Fruit fly (Drosophila melanogaster) whole organism, embryonic: ENCODE results near the gene Gr64b.

ENCODE experiments used
- Adf1 ChIP-seq: fragments of 200-800 bp; sonication (Bioruptor generic); IDR thresholded peaks from 2 replicates; pipeline ENCODE4 v1.3.6; 2022; ENCODE audit warnings: missing biosample characterization, missing genetic modification characterization
- BtbVII ChIP-seq: fragments of 200-800 bp; sonication (Bioruptor generic); optimal IDR thresholded peaks from 3 replicates; lab custom pipeline; 2017; ENCODE audit warnings: missing biosample characterization, mild to moderate bottlenecking, missing genetic modification characterization
- CG10959 ChIP-seq: fragments of 200-800 bp; sonication (Bioruptor generic); IDR thresholded peaks from 2 replicates; pipeline ENCODE4 v1.3.6; 2022; ENCODE audit warnings: missing biosample characterization, missing genetic modification characterization
- CG11085 ChIP-seq: fragments of 200-800 bp; sonication (Bioruptor generic); IDR thresholded peaks from 2 replicates; pipeline ENCODE4 v1.3.6; 2022; ENCODE audit warnings: missing biosample characterization, missing genetic modification characterization
- CG13296 ChIP-seq: fragments of 200-800 bp; sonication (Bioruptor generic); optimal IDR thresholded peaks from 3 replicates; lab custom pipeline; 2018; ENCODE audit warnings: missing biosample characterization, mild to moderate bottlenecking, missing genetic modification characterization
- CG1647 ChIP-seq: fragments of 200-800 bp; sonication (Bioruptor generic); optimal IDR thresholded peaks from 3 replicates; lab custom pipeline; 2016; ENCODE audit warnings: missing biosample characterization, missing genetic modification characterization
- CG17328 ChIP-seq: fragments of 200-800 bp; sonication (Bioruptor generic); IDR thresholded peaks from 2 replicates; pipeline ENCODE4 v1.3.6; 2022; ENCODE audit warnings: missing biosample characterization, missing genetic modification characterization
- CG17802 ChIP-seq: fragments of 200-800 bp; sonication (Bioruptor generic); optimal IDR thresholded peaks from 2 replicates; lab custom pipeline; 2018; ENCODE audit warnings: missing biosample characterization, mild to moderate bottlenecking, missing genetic modification characterization, moderate library complexity
- CG18599 ChIP-seq: fragments of 200-800 bp; sonication (Bioruptor generic); optimal IDR thresholded peaks from 3 replicates; lab custom pipeline; 2017; ENCODE audit warnings: missing biosample characterization, missing genetic modification characterization, mild to moderate bottlenecking, moderate library complexity, missing genetic modification reagents
- CG18619 ChIP-seq: fragments of 200-800 bp; sonication (Bioruptor generic); optimal IDR thresholded peaks from 3 replicates; lab custom pipeline; 2017; ENCODE audit warnings: missing biosample characterization, mild to moderate bottlenecking, missing genetic modification characterization
- CG31365 ChIP-seq: fragments of 200-800 bp; sonication (Bioruptor generic); optimal IDR thresholded peaks from 2 replicates; lab custom pipeline; 2018; ENCODE audit warnings: missing biosample characterization, mild to moderate bottlenecking, missing genetic modification characterization
- CG32532 ChIP-seq: fragments of 200-800 bp; sonication (Bioruptor generic); IDR thresholded peaks from 2 replicates; pipeline ENCODE4 v1.3.6; 2022; ENCODE audit warnings: missing biosample characterization, missing genetic modification characterization
- CG32772 ChIP-seq: fragments of 200-800 bp; sonication (Bioruptor generic); IDR thresholded peaks from 2 replicates; pipeline ENCODE4 v1.3.6; 2022; ENCODE audit warnings: missing biosample characterization, missing genetic modification characterization
- CG33213 ChIP-seq: fragments of 200-800 bp; sonication (Bioruptor generic); optimal IDR thresholded peaks from 3 replicates; lab custom pipeline; 2016; ENCODE audit warnings: missing biosample characterization, missing genetic modification characterization
- CG3838 ChIP-seq: fragments of 200-800 bp; sonication (Bioruptor generic); optimal IDR thresholded peaks from 3 replicates; lab custom pipeline; 2016; ENCODE audit warnings: missing biosample characterization, missing genetic modification characterization
- CG4424 ChIP-seq: fragments of 200-800 bp; sonication (Bioruptor generic); optimal IDR thresholded peaks from 3 replicates; lab custom pipeline; 2016; ENCODE audit warnings: missing biosample characterization, missing genetic modification characterization
- CG6175 ChIP-seq: fragments of 200-800 bp; sonication (Bioruptor generic); IDR thresholded peaks from 3 replicates; pipeline ENCODE4 v1.3.6; 2022; ENCODE audit warnings: missing biosample characterization, missing genetic modification characterization
- CTCF ChIP-seq: fragments of 200-800 bp; sonication (Bioruptor generic); optimal IDR thresholded peaks from 2 replicates; lab custom pipeline; 2017; ENCODE audit warnings: missing biosample characterization, mild to moderate bottlenecking, missing genetic modification characterization, moderate library complexity
- Dip3 ChIP-seq: fragments of 200-800 bp; sonication (Bioruptor generic); optimal IDR thresholded peaks from 3 replicates; lab custom pipeline; 2016; ENCODE audit warnings: missing biosample characterization, missing genetic modification characterization
- Drgx ChIP-seq: fragments of 200-800 bp; sonication (Bioruptor generic); IDR thresholded peaks from 2 replicates; pipeline ENCODE4 v1.3.6; 2022; ENCODE audit warnings: missing biosample characterization, missing genetic modification characterization
- Ets65A ChIP-seq: fragments of 200-800 bp; sonication (Bioruptor generic); peaks from one replicate; lab custom pipeline; 2016; ENCODE audit warnings: missing biosample characterization, missing genetic modification characterization
- Fer1 ChIP-seq: fragments of 200-800 bp; sonication (Bioruptor generic); optimal IDR thresholded peaks from 2 replicates; lab custom pipeline; 2017; ENCODE audit warnings: missing biosample characterization, mild to moderate bottlenecking, missing genetic modification characterization
- HHEX ChIP-seq: fragments of 200-800 bp; sonication (Bioruptor generic); optimal IDR thresholded peaks from 3 replicates; lab custom pipeline; 2017; ENCODE audit warnings: missing biosample characterization, mild to moderate bottlenecking, missing genetic modification characterization, missing genetic modification reagents
- HLH3B ChIP-seq: fragments of 200-800 bp; sonication (Bioruptor generic); IDR thresholded peaks from 2 replicates; pipeline ENCODE4 v1.3.6; 2022; ENCODE audit warnings: missing biosample characterization, missing genetic modification characterization
- Hr39 ChIP-seq: fragments of >200 bp; optimal IDR thresholded peaks from 2 replicates; lab custom pipeline; 2017
- MTF-1 ChIP-seq: fragments of 200-800 bp; sonication (Bioruptor generic); optimal IDR thresholded peaks from 2 replicates; lab custom pipeline; 2018; ENCODE audit warnings: missing biosample characterization, mild to moderate bottlenecking, missing genetic modification characterization, borderline replicate concordance
- NC2α ChIP-seq: fragments of 200-800 bp; sonication (Bioruptor generic); optimal IDR thresholded peaks from 2 replicates; lab custom pipeline; 2016; ENCODE audit warnings: missing biosample characterization, missing genetic modification characterization
- NFAT ChIP-seq: fragments of 200-800 bp; sonication (Bioruptor generic); IDR thresholded peaks from 2 replicates; pipeline ENCODE4 v1.3.6; 2022; ENCODE audit warnings: missing biosample characterization, missing genetic modification characterization
- NfI ChIP-seq: fragments of 200-800 bp; sonication (Bioruptor generic); optimal IDR thresholded peaks from 3 replicates; lab custom pipeline; 2018; ENCODE audit warnings: missing biosample characterization, mild to moderate bottlenecking, missing genetic modification characterization, moderate library complexity
- Pdp1 ChIP-seq, 2 experiments: fragments of 200-800 bp; sonication (Bioruptor generic); optimal IDR thresholded peaks; 3 replicates each; lab custom pipeline; 2016; ENCODE audit warnings: missing biosample characterization in 2 of 2, missing genetic modification characterization in 2 of 2, mild to moderate bottlenecking in 1 of 2, moderate library complexity in 1 of 2
- Scr ChIP-seq: fragments of 200-800 bp; sonication (Bioruptor generic); IDR thresholded peaks from 2 replicates; pipeline ENCODE4 v1.3.6; 2022; ENCODE audit warnings: missing biosample characterization, missing genetic modification characterization; ENCODE audit not compliant: partially characterized antibody
- abd-A ChIP-seq: fragments of 200-800 bp; sonication (Bioruptor generic); optimal IDR thresholded peaks from 3 replicates; lab custom pipeline; 2019; ENCODE audit warnings: missing biosample characterization, mild to moderate bottlenecking, missing genetic modification characterization, moderate library complexity
- ac ChIP-seq: fragments of 200-800 bp; sonication (Bioruptor generic); optimal IDR thresholded peaks from 3 replicates; lab custom pipeline; 2017; ENCODE audit warnings: missing biosample characterization, mild to moderate bottlenecking, missing genetic modification characterization
- aop ChIP-seq: fragments of 200-800 bp; sonication (Bioruptor generic); IDR thresholded peaks from 2 replicates; pipeline ENCODE4 v1.3.6; 2022; ENCODE audit warnings: missing biosample characterization, missing genetic modification characterization
- ap ChIP-seq: fragments of 200-800 bp; sonication (Bioruptor generic); IDR thresholded peaks from 2 replicates; pipeline ENCODE4 v1.3.6; 2022; ENCODE audit warnings: missing biosample characterization, missing genetic modification characterization
- chm ChIP-seq: fragments of 200-800 bp; sonication (Bioruptor generic); IDR thresholded peaks from 2 replicates; pipeline ENCODE4 v1.3.6; 2022; ENCODE audit warnings: missing biosample characterization, missing genetic modification characterization
- cwo ChIP-seq: fragments of 200-800 bp; sonication (Bioruptor generic); optimal IDR thresholded peaks from 3 replicates; lab custom pipeline; 2017; ENCODE audit warnings: missing biosample characterization, missing genetic modification characterization, mild to moderate bottlenecking, moderate library complexity, missing genetic modification reagents
- dan ChIP-seq: fragments of 200-800 bp; sonication (Bioruptor generic); IDR thresholded peaks from 2 replicates; pipeline ENCODE4 v1.3.6; 2022; ENCODE audit warnings: missing biosample characterization, missing genetic modification characterization
- gt ChIP-seq: fragments of 200-800 bp; sonication (Bioruptor generic); IDR thresholded peaks from 2 replicates; pipeline ENCODE4 v1.3.6; 2022; ENCODE audit warnings: missing biosample characterization, missing genetic modification characterization
- hbn ChIP-seq: fragments of 200-800 bp; sonication (Bioruptor generic); IDR thresholded peaks from 2 replicates; pipeline ENCODE4 v1.3.6; 2022; ENCODE audit warnings: missing biosample characterization, missing genetic modification characterization; ENCODE audit not compliant: partially characterized antibody
- lab ChIP-seq: fragments of 200-800 bp; sonication (Bioruptor generic); optimal IDR thresholded peaks from 3 replicates; lab custom pipeline; 2017; ENCODE audit warnings: missing biosample characterization, missing genetic modification characterization, mild to moderate bottlenecking, moderate library complexity, missing genetic modification reagents
- nau ChIP-seq: fragments of 200-800 bp; sonication (Bioruptor generic); optimal IDR thresholded peaks from 3 replicates; lab custom pipeline; 2017; ENCODE audit warnings: missing biosample characterization, mild to moderate bottlenecking, missing genetic modification characterization, missing genetic modification reagents
- pfk ChIP-seq: fragments of 200-800 bp; sonication (Bioruptor generic); optimal IDR thresholded peaks from 2 replicates; lab custom pipeline; 2018; ENCODE audit warnings: missing biosample characterization, mild to moderate bottlenecking, missing genetic modification characterization, moderate library complexity
- pros ChIP-seq: fragments of 200-800 bp; sonication (Bioruptor generic); optimal IDR thresholded peaks from 3 replicates; lab custom pipeline; 2019; ENCODE audit warnings: missing biosample characterization, mild to moderate bottlenecking, missing genetic modification characterization, moderate library complexity
- repo ChIP-seq: fragments of 200-800 bp; sonication (Bioruptor generic); optimal IDR thresholded peaks from 2 replicates; lab custom pipeline; 2016; ENCODE audit warnings: missing biosample characterization, missing genetic modification characterization
- slp2 ChIP-seq: fragments of 200-800 bp; sonication (Bioruptor generic); optimal IDR thresholded peaks from 2 replicates; lab custom pipeline; 2016; ENCODE audit warnings: missing biosample characterization, missing genetic modification characterization
- ssp ChIP-seq: fragments of 200-800 bp; sonication (Bioruptor generic); IDR thresholded peaks from 2 replicates; pipeline ENCODE4 v1.3.6; 2022; ENCODE audit warnings: missing biosample characterization, missing genetic modification characterization
- stc ChIP-seq: fragments of 200-800 bp; sonication (Bioruptor generic); IDR thresholded peaks from 2 replicates; pipeline ENCODE4 v1.3.6; 2022; ENCODE audit warnings: missing biosample characterization, missing genetic modification characterization
- tap ChIP-seq: fragments of 200-800 bp; optimal IDR thresholded peaks from 3 replicates; lab custom pipeline; 2019; ENCODE audit warnings: missing biosample characterization, mild to moderate bottlenecking, missing genetic modification characterization, moderate library complexity
- tin ChIP-seq: fragments of 200-800 bp; sonication (Bioruptor generic); optimal IDR thresholded peaks from 3 replicates; lab custom pipeline; 2016; ENCODE audit warnings: missing biosample characterization, missing genetic modification characterization
- wor ChIP-seq: fragments of 200-800 bp; sonication (Bioruptor generic); IDR thresholded peaks from 2 replicates; pipeline ENCODE4 v1.3.6; 2022; ENCODE audit warnings: missing biosample characterization, missing genetic modification characterization

Gr64b gene

dm6 chr3L:4025738-4026505 lies 2.5 kb upstream of the Gr64b start, which contains the start of gene CG11594 (continued):
- TF ChIP-seq CG33213 (GFP tag; lab: Kevin White, UChicago) (no peak), CG3838 (GFP tag; lab: Kevin White, UChicago) (no peak), CG31365 (tag; lab: Kevin White, UChicago) (no peak), HLH3B (GFP tag; lab: Robert Waterston, UW) (no peak), tap (tag; lab: Kevin White, UChicago) (no peak), abd-A (no peak), lab (GFP tag; lab: Kevin White, UChicago) (peak; percentile 76), Fer1 (GFP tag; lab: Kevin White, UChicago) (no peak), CG6175 (GFP tag; lab: Robert Waterston, UW) (no peak; the same call in 2 of the 3 replicates), Adf1 (GFP tag; lab: Robert Waterston, UW) (no peak), BtbVII (GFP tag; lab: Kevin White, UChicago) (peak; percentile 68), CG10959 (no peak), ac (GFP tag; lab: Kevin White, UChicago) (no peak), cwo (peak; percentile 3), hbn (GFP tag; lab: Robert Waterston, UW) (no peak), CG32772 (no peak), chm (GFP tag; lab: Robert Waterston, UW) (no peak), aop (GFP tag; lab: Robert Waterston, UW) (no peak), Scr (GFP tag; lab: Robert Waterston, UW) (no peak), Hr39 (lab: Kevin White, UChicago) (no peak), CG18599 (GFP tag; lab: Kevin White, UChicago) (peak; percentile 56), pfk (GFP tag; lab: Kevin White, UChicago) (no peak), HHEX (peak; percentile 56), NFAT (GFP tag; lab: Robert Waterston, UW) (peak; percentile 33; the same call in 1 of the 2 replicates), CG18619 (GFP tag; lab: Kevin White, UChicago) (peak; percentile 37), ap (no peak), NfI (GFP tag; lab: Kevin White, UChicago) (peak; percentile 12), gt (no peak), CG32532 (GFP tag; lab: Robert Waterston, UW) (peak; percentile 33; the same call in 1 of the 2 replicates), Drgx (GFP tag; lab: Robert Waterston, UW) (no peak), pros (GFP tag; lab: Kevin White, UChicago) (no peak), CG11085 (GFP tag; lab: Robert Waterston, UW) (no peak), CG13296 (GFP tag; lab: Kevin White, UChicago) (peak; percentile 49), Ets65A (GFP tag; lab: Kevin White, UChicago) (no peak), NC2α (no peak), wor (GFP tag; lab: Robert Waterston, UW) (no peak), slp2 (GFP tag; lab: Kevin White, UChicago) (no peak), MTF-1 (GFP tag; lab: Kevin White, UChicago) (peak; percentile 24), repo (GFP tag; lab: Kevin White, UChicago) (no peak), CG17802 (tag; lab: Kevin White, UChicago) (no peak), ssp (no peak), CG17328 (no peak), stc (GFP tag; lab: Robert Waterston, UW) (0 out of 2 replicates have a peak, but pooled peaks have one; percentile 12), CG1647 (GFP tag; lab: Kevin White, UChicago) (no peak), CG4424 (GFP tag; lab: Kevin White, UChicago) (no peak), dan (no peak), Dip3 (GFP tag; lab: Kevin White, UChicago) (no peak), tin (GFP tag; lab: Kevin White, UChicago) (no peak), nau (no peak), CTCF (GFP tag; lab: Kevin White, UChicago) (no peak), Pdp1 (GFP tag; optimal IDR thresholded peaks at IDR 0.05; lab: Kevin White, UChicago) (peak in 1 of 2 experiments; percentile 27)
